Fruit fly (Drosophila melanogaster) whole organism, embryonic: ENCODE results near the gene CG31313.

Experiments
- CG33557 ChIP-seq: fragments of 200-800 bp; sonication (Bioruptor generic); optimal IDR thresholded peaks from 2 replicates; lab custom pipeline; 2019; ENCODE audit warnings: missing biosample characterization, mild to moderate bottlenecking, missing genetic modification characterization, moderate library complexity
- CG42726 ChIP-seq: fragments of 200-800 bp; sonication (Bioruptor generic); IDR thresholded peaks from 2 replicates; pipeline ENCODE4 v1.3.6; 2022; ENCODE audit warnings: missing biosample characterization, missing genetic modification characterization; ENCODE audit not compliant: partially characterized antibody
- CG4820 ChIP-seq: fragments of 200-800 bp; sonication (Bioruptor generic); optimal IDR thresholded peaks from 3 replicates; lab custom pipeline; 2016; ENCODE audit warnings: missing biosample characterization, missing genetic modification characterization
- CG7963 ChIP-seq: fragments of 200-800 bp; sonication (Bioruptor generic); IDR thresholded peaks from 3 replicates; pipeline ENCODE4 v1.3.6; 2022; ENCODE audit warnings: missing biosample characterization, missing genetic modification characterization; ENCODE audit not compliant: partially characterized antibody
- CG8478 ChIP-seq: fragments of >200 bp; optimal IDR thresholded peaks from 2 replicates; lab custom pipeline; 2018
- Dp ChIP-seq: fragments of 200-800 bp; sonication (Bioruptor generic); optimal IDR thresholded peaks from 2 replicates; lab custom pipeline; 2018; ENCODE audit warnings: missing biosample characterization, mild to moderate bottlenecking, missing genetic modification characterization, moderate library complexity
- ato ChIP-seq: fragments of 200-800 bp; sonication (Bioruptor generic); IDR thresholded peaks from 2 replicates; pipeline ENCODE4 v1.3.6; 2022; ENCODE audit warnings: missing biosample characterization, missing genetic modification characterization; ENCODE audit not compliant: partially characterized antibody
- kah ChIP-seq: fragments of 200-800 bp; sonication (Bioruptor generic); optimal IDR thresholded peaks from 2 replicates; lab custom pipeline; 2018; ENCODE audit warnings: missing biosample characterization, mild to moderate bottlenecking, missing genetic modification characterization
- otp ChIP-seq: fragments of 200-800 bp; sonication (Bioruptor generic); IDR thresholded peaks from 3 replicates; pipeline ENCODE4, ENCODE4 v1.3.6; 2022; ENCODE audit warnings: missing biosample characterization, missing genetic modification characterization
- pnt ChIP-seq: fragments of 200-800 bp; sonication (Bioruptor generic); optimal IDR thresholded peaks from 3 replicates; lab custom pipeline; 2016; ENCODE audit warnings: missing biosample characterization, missing genetic modification characterization
- vvl ChIP-seq: fragments of 200-800 bp; sonication (Bioruptor generic); IDR thresholded peaks from 2 replicates; pipeline ENCODE4 v1.3.6; 2022; ENCODE audit warnings: missing biosample characterization, missing genetic modification characterization
- zen2 ChIP-seq: fragments of 200-800 bp; sonication (Bioruptor generic); IDR thresholded peaks from 3 replicates; pipeline ENCODE4 v1.3.6; 2022; ENCODE audit warnings: missing biosample characterization, missing genetic modification characterization; ENCODE audit not compliant: partially characterized antibody

DNA sequence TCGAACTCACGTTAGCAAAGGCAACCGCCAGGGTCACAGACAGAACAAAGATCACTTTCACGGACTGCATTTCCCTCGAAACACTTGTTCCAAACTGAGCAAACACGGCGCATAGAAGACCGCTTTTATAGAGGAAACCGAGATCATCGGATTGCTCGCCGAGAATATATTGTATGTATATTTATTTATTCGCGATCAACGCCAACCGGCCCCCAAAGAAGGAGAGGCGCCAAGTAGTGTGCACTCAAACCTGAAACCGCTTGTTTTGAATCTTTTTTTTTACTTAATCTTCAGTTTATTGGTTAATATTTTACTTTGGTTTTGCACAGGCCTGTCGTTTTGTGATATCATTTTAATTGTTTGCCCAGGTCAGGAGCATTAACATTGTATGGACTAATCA, at the start of gene CG31313:
- no peak for TF ChIP-seq CG4820 (GFP tag; lab: Kevin White, UChicago)
- no peak for TF ChIP-seq zen2
- no peak for TF ChIP-seq CG7963 (GFP tag; lab: Robert Waterston, UW)
- TF ChIP-seq ato = no peak
- no peak for TF ChIP-seq kah (GFP tag; lab: Kevin White, UChicago)
- TF ChIP-seq pnt (GFP tag; lab: Kevin White, UChicago) = no peak
- no peak for TF ChIP-seq CG33557
- no peak for TF ChIP-seq CG8478 (lab: Kevin White, UChicago)
- TF ChIP-seq otp (GFP tag; lab: Robert Waterston, UW) = no peak
- no peak for TF ChIP-seq CG42726 (GFP tag; lab: Robert Waterston, UW)
- TF ChIP-seq Dp (GFP tag; lab: Kevin White, UChicago) = no peak
- no peak for TF ChIP-seq vvl (GFP tag; lab: Robert Waterston, UW)
